Fruit fly (Drosophila melanogaster): ENCODE data around the gene CG7382.

The CG7382 gene

DNA sequence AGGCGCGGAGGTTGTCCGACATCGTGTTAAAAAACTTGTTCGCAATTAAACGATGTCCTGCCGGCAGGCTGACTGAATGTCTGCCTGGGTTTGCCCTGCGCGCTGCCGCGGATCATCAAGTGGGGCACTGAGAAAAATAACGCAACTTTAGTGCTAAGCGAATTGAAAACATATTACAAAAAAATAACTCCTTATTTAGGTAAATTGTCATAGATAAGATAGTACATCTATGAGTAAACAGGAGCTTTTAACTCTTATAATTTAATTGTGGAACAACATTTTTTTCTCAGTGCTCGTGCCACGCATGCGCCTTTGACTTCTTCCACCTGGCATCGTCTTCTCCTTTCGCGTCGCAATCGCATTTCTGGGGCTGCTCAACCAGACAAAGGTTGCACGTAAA lies 39.7 kb downstream of the CG7382 start:
- TF ChIP-seq Rel (GFP tag; optimal IDR thresholded peaks at IDR 0.05): no peak
- TF ChIP-seq Rel (tag; optimal IDR thresholded peaks at IDR 0.05): no peak
- TF ChIP-seq Abd-B (GFP tag; optimal IDR thresholded peaks at IDR 0.05): no peak
- peak; percentile 35 for TF ChIP-seq woc (GFP tag; optimal IDR thresholded peaks at IDR 0.05)
- no peak for TF ChIP-seq jim (GFP tag; optimal IDR thresholded peaks at IDR 0.05)
- TF ChIP-seq usp (GFP tag; optimal IDR thresholded peaks at IDR 0.05): no peak
- no peak for TF ChIP-seq Dif (GFP tag; optimal IDR thresholded peaks at IDR 0.05; ENCODE audit: partially characterized antibody)
- TF ChIP-seq brk (GFP tag; optimal IDR thresholded peaks at IDR 0.05): no peak
- TF ChIP-seq dl (GFP tag; optimal IDR thresholded peaks at IDR 0.05; ENCODE audit: insufficient read depth in 1 of 2, partially characterized antibody in 2 of 2): no peak
- peak; percentile 56 for TF ChIP-seq OdsH (GFP tag; optimal IDR thresholded peaks at IDR 0.05)
- peak; percentile 43 for TF ChIP-seq Hnf4 (GFP tag; optimal IDR thresholded peaks at IDR 0.05)
- no peak for TF ChIP-seq sv (GFP tag; optimal IDR thresholded peaks at IDR 0.05)
- TF ChIP-seq sage (GFP tag; optimal IDR thresholded peaks at IDR 0.05): no peak
- no peak for TF ChIP-seq Jra (GFP tag; optimal IDR thresholded peaks at IDR 0.05)
- TF ChIP-seq dmrt93B (GFP tag; optimal IDR thresholded peaks at IDR 0.05): peak; percentile 25
- TF ChIP-seq CrebA (GFP tag; optimal IDR thresholded peaks at IDR 0.05; ENCODE audit: borderline replicate concordance): no peak
- TF ChIP-seq rgr (GFP tag; optimal IDR thresholded peaks at IDR 0.05): peak; percentile 58
- peak; percentile 69 for TF ChIP-seq ey (GFP tag; optimal IDR thresholded peaks at IDR 0.05)
- peak; percentile 64 for TF ChIP-seq h (GFP tag; optimal IDR thresholded peaks at IDR 0.05)
- no peak for TF ChIP-seq N (GFP tag; optimal IDR thresholded peaks at IDR 0.05)
- TF ChIP-seq lola (GFP tag; optimal IDR thresholded peaks at IDR 0.05): no peak
- no peak for TF ChIP-seq CG32264 (GFP tag; optimal IDR thresholded peaks at IDR 0.05)
- no peak for TF ChIP-seq Hr78 (GFP tag; optimal IDR thresholded peaks at IDR 0.05)
- TF ChIP-seq Hr83 (GFP tag; optimal IDR thresholded peaks at IDR 0.05; ENCODE audit: poor library complexity, severe bottlenecking): no peak
- no peak for TF ChIP-seq Vsx2 (GFP tag; optimal IDR thresholded peaks at IDR 0.05; ENCODE audit: partially characterized antibody)
- no peak for TF ChIP-seq pan (optimal IDR thresholded peaks at IDR 0.05)
- no peak for TF ChIP-seq GATAd (GFP tag; optimal IDR thresholded peaks at IDR 0.05)
- TF ChIP-seq Dfd (GFP tag; optimal IDR thresholded peaks at IDR 0.05): no peak
- no peak for TF ChIP-seq tai (GFP tag; optimal IDR thresholded peaks at IDR 0.05)
- TF ChIP-seq fru (GFP tag; optimal IDR thresholded peaks at IDR 0.05): peak; percentile 76
- TF ChIP-seq dsf (GFP tag; optimal IDR thresholded peaks at IDR 0.05; ENCODE audit: borderline replicate concordance): no peak
- peak; percentile 62 for TF ChIP-seq HLH106 (tag; optimal IDR thresholded peaks at IDR 0.05)
- TF ChIP-seq Myc (optimal IDR thresholded peaks at IDR 0.05): no peak
- peak; percentile 68 for TF ChIP-seq br (GFP tag; optimal IDR thresholded peaks at IDR 0.05)
- peak; percentile 9 for TF ChIP-seq CG9705 (GFP tag; optimal IDR thresholded peaks at IDR 0.05)
- TF ChIP-seq Sp1 (GFP tag; optimal IDR thresholded peaks at IDR 0.05): peak; percentile 63
- peak in 1 of 2 experiments; percentile 82 for TF ChIP-seq foxo (GFP tag; optimal IDR thresholded peaks at IDR 0.05)
- peak; percentile 35 for TF ChIP-seq psq (GFP tag; optimal IDR thresholded peaks at IDR 0.05)
- TF ChIP-seq Mio (GFP tag; optimal IDR thresholded peaks at IDR 0.05): no peak

DNA sequence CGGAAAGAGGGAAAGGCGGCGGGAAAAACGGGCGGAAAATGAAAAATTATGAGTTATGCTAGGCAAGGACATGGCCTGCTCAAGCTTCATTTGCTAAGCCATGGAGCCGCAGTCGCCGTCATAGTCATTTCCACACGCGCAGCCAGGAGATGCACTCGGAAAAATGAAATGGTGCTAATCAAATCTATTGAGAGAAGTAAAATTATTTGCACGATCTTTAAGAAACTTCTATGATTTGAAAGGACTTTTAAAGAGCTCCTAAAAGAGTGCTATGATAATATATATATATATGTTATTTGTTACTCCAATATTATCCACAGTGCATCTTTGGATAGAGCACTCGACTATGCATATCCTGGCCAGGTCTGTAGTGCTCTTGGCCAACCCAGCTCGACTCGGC lies 40.6 kb downstream of the CG7382 start:
- TF ChIP-seq tai (GFP tag; optimal IDR thresholded peaks at IDR 0.05) (no peak), Hr78 (GFP tag; optimal IDR thresholded peaks at IDR 0.05) (no peak), foxo (GFP tag; optimal IDR thresholded peaks at IDR 0.05) (no peak), h (GFP tag; optimal IDR thresholded peaks at IDR 0.05) (no peak), Dif (GFP tag; optimal IDR thresholded peaks at IDR 0.05; ENCODE audit: partially characterized antibody) (no peak), Vsx2 (GFP tag; optimal IDR thresholded peaks at IDR 0.05; ENCODE audit: partially characterized antibody) (no peak), br (GFP tag; optimal IDR thresholded peaks at IDR 0.05) (no peak), usp (GFP tag; optimal IDR thresholded peaks at IDR 0.05) (no peak), CG9705 (GFP tag; optimal IDR thresholded peaks at IDR 0.05) (no peak), OdsH (GFP tag; optimal IDR thresholded peaks at IDR 0.05) (no peak), woc (GFP tag; optimal IDR thresholded peaks at IDR 0.05) (no peak)

DNA sequence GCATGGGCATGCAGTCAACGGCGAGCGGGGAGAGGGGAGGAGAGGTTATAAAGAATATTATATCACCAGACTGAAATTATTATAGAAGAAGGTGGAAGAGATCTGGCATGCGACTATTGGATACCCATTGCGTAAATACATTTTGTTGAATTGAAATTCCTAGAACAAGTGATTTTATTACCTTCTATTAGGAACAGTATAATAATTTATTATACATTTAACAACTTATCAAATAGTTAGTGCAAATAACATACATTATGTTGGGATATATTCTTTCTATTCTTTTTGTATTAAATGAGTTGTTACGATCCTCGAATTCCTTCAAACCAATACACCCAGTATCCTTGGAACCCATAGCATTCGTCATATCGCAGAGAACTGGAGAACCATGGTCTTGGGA lies 41.4 kb downstream of the CG7382 start:
- TF ChIP-seq GATAd (GFP tag; optimal IDR thresholded peaks at IDR 0.05) (no peak), dsf (GFP tag; optimal IDR thresholded peaks at IDR 0.05; ENCODE audit: borderline replicate concordance) (no peak), CG32264 (GFP tag; optimal IDR thresholded peaks at IDR 0.05) (no peak), Mio (GFP tag; optimal IDR thresholded peaks at IDR 0.05) (no peak), sage (GFP tag; optimal IDR thresholded peaks at IDR 0.05) (no peak)

Data from whole organism, wandering third instar larva.